Worm (Caenorhabditis elegans): ENCODE data around the gene ilkp-1.

The ilkp-1 gene

DNA sequence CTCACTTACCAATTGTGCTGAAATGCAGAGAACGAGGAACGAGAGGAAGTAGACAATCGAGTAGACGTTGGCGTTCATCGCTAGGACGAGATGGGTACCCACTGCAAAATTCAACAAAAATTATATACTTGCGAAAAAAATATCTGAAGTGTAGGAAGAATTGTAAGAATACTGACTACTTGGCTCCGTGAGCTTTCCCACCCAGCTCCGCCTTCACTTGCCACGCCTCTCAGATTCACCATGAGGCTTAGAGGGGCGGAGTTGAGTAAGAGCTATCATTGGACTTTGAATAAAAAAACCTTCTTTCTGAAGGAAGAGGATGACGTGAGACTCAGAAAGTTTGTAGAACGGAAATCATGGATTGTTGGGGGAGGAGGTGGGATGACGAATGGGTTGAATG is 19.8 kb upstream of the ilkp-1 start, which contains the start of gene nlp-18:
nlp-18 (minus strand) TSS at position 101 of the 400 bp plus-strand sequence.
- no peak for TF ChIP-seq nfyb-1 (GFP tag; IDR thresholded peaks at IDR 0.05)
- TF ChIP-seq athp-1 (tag; optimal IDR thresholded peaks at IDR 0.05): no peak
- TF ChIP-seq C06A6.2 (GFP tag; conservative IDR thresholded peaks at IDR 0.05): no peak
- TF ChIP-seq ztf-22 (GFP tag; optimal IDR thresholded peaks at IDR 0.05): no peak
- TF ChIP-seq tbx-9 (tag; optimal IDR thresholded peaks at IDR 0.05; ENCODE audit: borderline replicate concordance): no peak

DNA sequence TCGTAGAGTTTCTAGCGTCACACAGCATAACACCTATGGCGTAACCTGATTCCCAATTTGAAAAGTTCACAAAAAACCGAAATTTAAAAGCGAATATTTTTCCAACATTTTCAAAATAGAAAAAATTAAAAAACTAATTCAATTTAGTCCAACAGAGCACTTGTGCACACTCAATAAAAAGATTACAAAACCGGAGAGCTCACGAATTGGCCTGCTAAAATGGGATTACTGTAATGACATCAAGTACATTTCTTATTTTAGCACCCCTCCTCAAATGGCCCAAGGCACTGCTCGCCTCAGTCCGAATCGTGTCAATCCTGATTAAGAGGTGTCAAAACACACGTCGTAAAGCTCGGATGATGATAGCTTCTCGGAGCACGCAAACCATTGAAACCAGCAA is 17.2 kb upstream of the ilkp-1 start:
- TF ChIP-seq ztf-18 (tag; optimal IDR thresholded peaks at IDR 0.05) (no peak), Y95B8A.8 (GFP tag; IDR thresholded peaks at IDR 0.05) (no peak), lsy-27 (tag; optimal IDR thresholded peaks at IDR 0.05; ENCODE audit: borderline replicate concordance, insufficient read depth) (no peak), him-1 (tag; optimal IDR thresholded peaks at IDR 0.05) (no peak), efl-1 (GFP tag; optimal IDR thresholded peaks at IDR 0.05) (no peak), lir-1 (GFP tag; conservative IDR thresholded peaks at IDR 0.05) (no peak), bed-2 (GFP tag; IDR thresholded peaks at IDR 0.05) (no peak), F10E7.11 (tag; optimal IDR thresholded peaks at IDR 0.05) (no peak), attf-5 (GFP tag; optimal IDR thresholded peaks at IDR 0.05) (no peak)

DNA sequence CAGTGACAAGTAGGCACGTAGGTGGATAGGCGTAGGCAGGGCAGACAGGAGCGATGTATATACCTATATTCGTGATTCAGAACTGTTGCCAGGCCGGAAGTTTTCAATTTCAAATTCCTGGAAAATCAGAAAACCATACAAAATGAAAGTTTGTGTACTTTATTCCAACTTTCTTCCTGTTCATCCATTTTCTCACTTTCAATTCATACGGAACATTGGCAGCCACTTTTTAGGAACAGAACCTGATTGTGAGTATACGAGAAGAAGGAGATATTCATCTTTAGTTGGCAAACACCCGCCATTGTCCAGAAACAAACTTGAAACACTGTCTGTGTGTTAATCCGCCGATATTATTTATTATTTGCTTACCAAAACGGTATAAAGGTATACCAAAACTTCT is 14.3 kb upstream of the ilkp-1 start, which contains the start of gene srlf-15:
srlf-15 (plus strand) TSS at position 301 of the 400 bp plus-strand sequence.
- TF ChIP-seq hmg-1.2 (GFP tag; IDR thresholded peaks at IDR 0.05) (no peak), ZK185.1 (tag; optimal IDR thresholded peaks at IDR 0.05; ENCODE audit: poor library complexity, severe bottlenecking) (no peak), snpc-3.4 (tag; optimal IDR thresholded peaks at IDR 0.05) (no peak), F37B4.10 (GFP tag; IDR thresholded peaks at IDR 0.05) (no peak), dpff-1 (tag; optimal IDR thresholded peaks at IDR 0.05) (no peak), ekl-4 (GFP tag; IDR thresholded peaks at IDR 0.05) (no peak), ztf-18 (tag; optimal IDR thresholded peaks at IDR 0.05) (no peak), unc-130 (GFP tag; optimal IDR thresholded peaks at IDR 0.05) (no peak), attf-3 (GFP tag; conservative IDR thresholded peaks at IDR 0.05) (no peak), egl-44 (GFP tag; IDR thresholded peaks at IDR 0.05) (no peak), snpc-4 (GFP tag; optimal IDR thresholded peaks at IDR 0.05) (no peak), snpc-4 (tag; optimal IDR thresholded peaks at IDR 0.05) (no peak), dpl-1 (GFP tag; optimal IDR thresholded peaks at IDR 0.05) (no peak), lin-35 (GFP tag; optimal IDR thresholded peaks at IDR 0.05) (no peak), F57C9.4 (tag; optimal IDR thresholded peaks at IDR 0.05) (no peak), nhr-27 (tag; optimal IDR thresholded peaks at IDR 0.05) (no peak), tbx-9 (tag; optimal IDR thresholded peaks at IDR 0.05; ENCODE audit: borderline replicate concordance) (no peak), rpc-1 (optimal IDR thresholded peaks at IDR 0.05) (no peak), rpc-1 (tag; optimal IDR thresholded peaks at IDR 0.05) (no peak)

DNA sequence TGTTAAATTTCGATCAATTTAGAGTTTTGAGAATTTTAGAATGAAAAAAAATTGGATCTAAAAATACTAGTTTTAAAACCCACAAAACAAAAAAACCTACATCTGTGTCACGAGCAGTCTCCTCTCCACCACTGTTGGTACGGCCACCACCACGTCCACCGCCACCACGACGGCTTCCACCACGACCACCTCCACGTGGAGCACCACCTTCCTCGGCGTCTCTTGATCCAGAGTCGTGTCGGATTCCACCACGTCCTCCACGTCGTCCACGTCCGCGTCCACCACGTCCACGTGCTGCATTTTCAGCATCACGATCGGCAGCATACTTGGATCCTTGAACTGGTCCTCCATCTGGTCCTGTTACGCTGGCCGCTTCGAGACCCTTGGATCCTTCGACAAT is 9.9 kb upstream of the ilkp-1 start:
- TF ChIP-seq F49E8.2 (tag; optimal IDR thresholded peaks at IDR 0.05; ENCODE audit: insufficient read depth) (no peak), cebp-1 (GFP tag; IDR thresholded peaks at IDR 0.05) (no peak), cebp-1 (tag; optimal IDR thresholded peaks at IDR 0.05) (no peak), dox-1 (GFP tag; IDR thresholded peaks at IDR 0.05) (no peak), K12H6.12 (tag; optimal IDR thresholded peaks at IDR 0.05) (no peak), zfh-2 (GFP tag; conservative IDR thresholded peaks at IDR 0.05) (peak; percentile 81), egrh-3 (GFP tag; IDR thresholded peaks at IDR 0.05) (peak; percentile 41; the same call in 1 of the 2 replicates), T26A5.8 (tag; optimal IDR thresholded peaks at IDR 0.05) (no peak)

Data from whole organism, young adult.